Fruit fly (Drosophila melanogaster) whole organism, embryonic: Measurements from ENCODE around the gene SCCRO4.

ENCODE experiments used
- Atf6 ChIP-seq: fragments of 200-800 bp; sonication (Bioruptor generic); IDR thresholded peaks from 2 replicates; pipeline ENCODE4 v1.3.6; 2022; ENCODE audit warnings: missing biosample characterization, missing genetic modification characterization
- Bdp1 ChIP-seq: fragments of 200-800 bp; sonication (Bioruptor generic); optimal IDR thresholded peaks from 3 replicates; lab custom pipeline; 2016; ENCODE audit warnings: missing biosample characterization, missing genetic modification characterization
- Bgb ChIP-seq: fragments of 200-800 bp; sonication (Bioruptor generic); IDR thresholded peaks from 2 replicates; pipeline ENCODE4 v1.3.6; 2022; ENCODE audit warnings: missing biosample characterization, missing genetic modification characterization; ENCODE audit not compliant: partially characterized antibody
- CG11723 ChIP-seq: fragments of 200-800 bp; sonication (Bioruptor generic); optimal IDR thresholded peaks from 2 replicates; lab custom pipeline; 2017; ENCODE audit warnings: missing biosample characterization, mild to moderate bottlenecking, missing genetic modification characterization
- CG12769 ChIP-seq: fragments of 200-800 bp; sonication (Bioruptor generic); optimal IDR thresholded peaks from 2 replicates; lab custom pipeline; 2019; ENCODE audit warnings: missing biosample characterization, mild to moderate bottlenecking, missing genetic modification characterization, moderate library complexity
- CG15479 ChIP-seq: fragments of 200-800 bp; sonication (Bioruptor generic); optimal IDR thresholded peaks from 3 replicates; lab custom pipeline; 2019; ENCODE audit warnings: missing biosample characterization, mild to moderate bottlenecking, missing genetic modification characterization, moderate library complexity
- CG1832 ChIP-seq: fragments of 200-800 bp; sonication (Bioruptor generic); optimal IDR thresholded peaks from 2 replicates; lab custom pipeline; 2017; ENCODE audit warnings: missing biosample characterization, mild to moderate bottlenecking, missing genetic modification characterization, inconsistent platforms
- CG2116 ChIP-seq: fragments of 200-800 bp; sonication (Bioruptor generic); optimal IDR thresholded peaks from 3 replicates; lab custom pipeline; 2018; ENCODE audit warnings: missing biosample characterization, mild to moderate bottlenecking, missing genetic modification characterization
- CG32532 ChIP-seq: fragments of 200-800 bp; sonication (Bioruptor generic); IDR thresholded peaks from 2 replicates; pipeline ENCODE4 v1.3.6; 2022; ENCODE audit warnings: missing biosample characterization, missing genetic modification characterization
- CG34422 ChIP-seq: fragments of 200-800 bp; sonication (Bioruptor generic); IDR thresholded peaks from 3 replicates; pipeline ENCODE4 v1.3.6; 2022; ENCODE audit warnings: missing biosample characterization, missing genetic modification characterization
- CG4820 ChIP-seq: fragments of 200-800 bp; sonication (Bioruptor generic); optimal IDR thresholded peaks from 3 replicates; lab custom pipeline; 2016; ENCODE audit warnings: missing biosample characterization, missing genetic modification characterization
- CG5953 ChIP-seq: fragments of 200-800 bp; sonication (Bioruptor generic); IDR thresholded peaks from 2 replicates; pipeline ENCODE4 v1.3.6; 2022; ENCODE audit warnings: missing biosample characterization, missing genetic modification characterization
- CG6254 ChIP-seq: fragments of 200-800 bp; sonication (Bioruptor generic); optimal IDR thresholded peaks from 3 replicates; lab custom pipeline; 2017; ENCODE audit warnings: mild to moderate bottlenecking, missing biosample characterization, missing genetic modification reagents, missing genetic modification characterization
- CG7963 ChIP-seq: fragments of 200-800 bp; sonication (Bioruptor generic); IDR thresholded peaks from 3 replicates; pipeline ENCODE4 v1.3.6; 2022; ENCODE audit warnings: missing biosample characterization, missing genetic modification characterization; ENCODE audit not compliant: partially characterized antibody
- Chrac-16 ChIP-seq: fragments of 200-800 bp; sonication (Bioruptor generic); optimal IDR thresholded peaks from 3 replicates; lab custom pipeline; 2016; ENCODE audit warnings: missing biosample characterization, missing genetic modification characterization
- Doc2 ChIP-seq: fragments of 200-800 bp; sonication (Bioruptor generic); IDR thresholded peaks from 2 replicates; pipeline ENCODE4 v1.3.6; 2022; ENCODE audit warnings: missing biosample characterization, missing genetic modification characterization
- Elba2 ChIP-seq: fragments of 200-800 bp; sonication (Bioruptor generic); optimal IDR thresholded peaks from 3 replicates; lab custom pipeline; 2016; ENCODE audit warnings: missing biosample characterization, missing genetic modification characterization
- HmgZ ChIP-seq: fragments of 200-800 bp; sonication (Bioruptor generic); optimal IDR thresholded peaks from 2 replicates; lab custom pipeline; 2018; ENCODE audit warnings: missing biosample characterization, mild to moderate bottlenecking, missing genetic modification characterization
- Jarid2 ChIP-seq: fragments of 200-800 bp; sonication (Bioruptor generic); optimal IDR thresholded peaks from 3 replicates; lab custom pipeline; 2017; ENCODE audit warnings: mild to moderate bottlenecking, missing biosample characterization, missing genetic modification reagents, missing genetic modification characterization
- Med ChIP-seq: fragments of 200-800 bp; sonication (Bioruptor generic); peaks from one replicate; lab custom pipeline; 2016; ENCODE audit warnings: missing biosample characterization, missing genetic modification characterization, mild to moderate bottlenecking, inconsistent platforms, moderate library complexity
- Nf-YB ChIP-seq: fragments of 200-800 bp; sonication (Bioruptor generic); optimal IDR thresholded peaks from 3 replicates; lab custom pipeline; 2019; ENCODE audit warnings: missing biosample characterization, mild to moderate bottlenecking, missing genetic modification characterization, moderate library complexity
- Opbp ChIP-seq: fragments of 200-800 bp; sonication (Bioruptor generic); IDR thresholded peaks from 3 replicates; pipeline ENCODE4 v1.3.6; 2022; ENCODE audit warnings: missing biosample characterization, missing genetic modification characterization; ENCODE audit not compliant: partially characterized antibody
- Spps ChIP-seq: fragments of 200-800 bp; sonication (Bioruptor generic); optimal IDR thresholded peaks from 2 replicates; lab custom pipeline; 2018; ENCODE audit warnings: missing biosample characterization, mild to moderate bottlenecking, missing genetic modification characterization
- Trl ChIP-seq, 3 experiments: fragments of >200 bp in 2 of 3; fragments of 200-800 bp in 1 of 3; sonication (Bioruptor generic) in 1 of 3; optimal IDR thresholded peaks; 2 replicates in 1 of 3; 3 replicates in 2 of 3; lab custom pipeline; 2016 to 2017; ENCODE audit warnings: missing biosample characterization in 1 of 3, missing genetic modification characterization in 1 of 3
- btn ChIP-seq: fragments of 200-800 bp; sonication (Bioruptor generic); optimal IDR thresholded peaks from 2 replicates; lab custom pipeline; 2016; ENCODE audit warnings: missing biosample characterization, missing genetic modification characterization
- cg ChIP-seq: fragments of 200-800 bp; sonication (Bioruptor generic); optimal IDR thresholded peaks from 3 replicates; lab custom pipeline; 2019; ENCODE audit warnings: missing biosample characterization, mild to moderate bottlenecking, missing genetic modification characterization, moderate library complexity
- croc ChIP-seq: fragments of 200-800 bp; sonication (Bioruptor generic); conservative IDR thresholded peaks from 3 replicates; pipeline ENCODE4 v1.3.6; 2022; ENCODE audit warnings: missing biosample characterization, missing genetic modification characterization
- crol ChIP-seq: fragments of 200-800 bp; sonication (Bioruptor generic); IDR thresholded peaks from 2 replicates; pipeline ENCODE4 v1.3.6; 2022; ENCODE audit warnings: missing biosample characterization, missing genetic modification characterization
- danr ChIP-seq: fragments of 200-800 bp; sonication (Bioruptor generic); IDR thresholded peaks from 2 replicates; pipeline ENCODE4 v1.3.6; 2022; ENCODE audit warnings: missing biosample characterization, missing genetic modification characterization
- dm ChIP-seq: fragments of 200-800 bp; sonication (Bioruptor generic); optimal IDR thresholded peaks from 3 replicates; lab custom pipeline; 2016; ENCODE audit warnings: missing biosample characterization, missing genetic modification characterization
- ewg ChIP-seq: fragments of 200-800 bp; sonication (Bioruptor generic); optimal IDR thresholded peaks from 3 replicates; lab custom pipeline; 2017; ENCODE audit warnings: mild to moderate bottlenecking, missing biosample characterization, missing genetic modification reagents, missing genetic modification characterization
- grn ChIP-seq: fragments of 200-800 bp; sonication (Bioruptor generic); optimal IDR thresholded peaks from 3 replicates; lab custom pipeline; 2017; ENCODE audit warnings: missing biosample characterization, missing genetic modification characterization
- hb ChIP-seq: fragments of 200-800 bp; sonication (Bioruptor generic); IDR thresholded peaks from 3 replicates; pipeline ENCODE4 v1.3.6; 2022; ENCODE audit warnings: missing biosample characterization, missing genetic modification characterization; ENCODE audit not compliant: partially characterized antibody
- mirr ChIP-seq: fragments of 200-800 bp; sonication (Bioruptor generic); optimal IDR thresholded peaks from 3 replicates; lab custom pipeline; 2018; ENCODE audit warnings: missing biosample characterization, mild to moderate bottlenecking, missing genetic modification characterization
- otp ChIP-seq: fragments of 200-800 bp; sonication (Bioruptor generic); IDR thresholded peaks from 3 replicates; pipeline ENCODE4, ENCODE4 v1.3.6; 2022; ENCODE audit warnings: missing biosample characterization, missing genetic modification characterization
- pfk ChIP-seq: fragments of 200-800 bp; sonication (Bioruptor generic); optimal IDR thresholded peaks from 2 replicates; lab custom pipeline; 2018; ENCODE audit warnings: missing biosample characterization, mild to moderate bottlenecking, missing genetic modification characterization, moderate library complexity
- repo ChIP-seq: fragments of 200-800 bp; sonication (Bioruptor generic); optimal IDR thresholded peaks from 2 replicates; lab custom pipeline; 2016; ENCODE audit warnings: missing biosample characterization, missing genetic modification characterization
- salm ChIP-seq: fragments of 200-800 bp; sonication (Bioruptor generic); optimal IDR thresholded peaks from 2 replicates; lab custom pipeline; 2018; ENCODE audit warnings: missing biosample characterization, mild to moderate bottlenecking, missing genetic modification characterization
- sens ChIP-seq: fragments of 200-800 bp; sonication (Bioruptor generic); peaks from one replicate; lab custom pipeline; 2016; ENCODE audit warnings: missing biosample characterization, missing genetic modification characterization
- slp2 ChIP-seq: fragments of 200-800 bp; sonication (Bioruptor generic); optimal IDR thresholded peaks from 2 replicates; lab custom pipeline; 2016; ENCODE audit warnings: missing biosample characterization, missing genetic modification characterization
- sug ChIP-seq: fragments of 200-800 bp; optimal IDR thresholded peaks from 2 replicates; lab custom pipeline; 2019; ENCODE audit warnings: missing biosample characterization, mild to moderate bottlenecking, missing genetic modification characterization, moderate library complexity
- tna ChIP-seq: fragments of 200-800 bp; sonication (Bioruptor generic); IDR thresholded peaks from 2 replicates; pipeline ENCODE4 v1.3.6; 2022; ENCODE audit warnings: missing biosample characterization, missing genetic modification characterization; ENCODE audit not compliant: partially characterized antibody
- unc-4 ChIP-seq: fragments of 200-800 bp; sonication (Bioruptor generic); IDR thresholded peaks from 2 replicates; pipeline ENCODE4 v1.3.6; 2022; ENCODE audit warnings: missing biosample characterization, missing genetic modification characterization; ENCODE audit not compliant: partially characterized antibody
- vvl ChIP-seq: fragments of 200-800 bp; sonication (Bioruptor generic); IDR thresholded peaks from 2 replicates; pipeline ENCODE4 v1.3.6; 2022; ENCODE audit warnings: missing biosample characterization, missing genetic modification characterization
- wek ChIP-seq: fragments of 200-800 bp; sonication (Bioruptor generic); optimal IDR thresholded peaks from 3 replicates; lab custom pipeline; 2018; ENCODE audit warnings: missing biosample characterization, mild to moderate bottlenecking, missing genetic modification characterization, moderate library complexity
- z ChIP-seq: fragments of 200-800 bp; sonication (Bioruptor generic); IDR thresholded peaks from 3 replicates; pipeline ENCODE4 v1.3.6; 2022; ENCODE audit warnings: missing biosample characterization, missing genetic modification characterization

The SCCRO4 gene

DNA sequence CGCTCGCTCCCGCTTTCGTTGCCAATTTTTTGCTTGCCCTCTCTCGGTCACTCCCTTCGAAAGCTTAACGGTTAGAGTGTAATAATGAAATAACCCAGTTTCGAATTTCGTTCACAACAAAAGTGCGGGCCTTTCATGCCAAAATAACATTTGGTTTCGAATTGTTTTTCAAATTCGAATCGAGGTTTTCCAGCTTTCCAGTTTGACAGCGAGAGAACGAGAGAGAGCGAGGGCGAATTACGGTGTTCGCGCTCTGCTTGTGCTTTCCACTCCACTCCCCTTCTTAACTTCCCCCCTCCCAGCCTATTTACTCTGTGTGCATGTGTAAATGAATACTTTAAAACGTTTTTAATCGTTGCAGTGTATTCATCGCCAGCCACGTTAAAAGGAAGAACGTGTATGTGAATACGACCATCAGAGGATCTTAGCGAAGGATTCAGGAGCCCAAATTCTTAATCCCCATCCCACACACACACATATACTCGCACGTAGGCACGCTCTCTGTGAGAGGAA lies 49.4 kb downstream of the SCCRO4 start:
- TF ChIP-seq z (GFP tag; lab: Robert Waterston, UW) (peak; percentile 51; the same call in 1 of the 3 replicates), hb (GFP tag; lab: Robert Waterston, UW) (no peak), Med (GFP tag; lab: Kevin White, UChicago) (peak; percentile 25), cg (GFP tag; lab: Kevin White, UChicago) (peak; percentile 53), CG11723 (GFP tag; lab: Kevin White, UChicago) (no peak), croc (no peak), CG1832 (GFP tag; lab: Kevin White, UChicago) (peak; percentile 84), otp (GFP tag; lab: Robert Waterston, UW) (0 out of 3 replicates have a peak, but pooled peaks have one; percentile 23), Trl (optimal IDR thresholded peaks at IDR 0.05; lab: Kevin White, UChicago) (peak; percentile 70 to 91), Trl (GFP tag; optimal IDR thresholded peaks at IDR 0.05; lab: Kevin White, UChicago) (no peak), crol (GFP tag; lab: Robert Waterston, UW) (peak; percentile 94), Chrac-16 (no peak), pfk (GFP tag; lab: Kevin White, UChicago) (no peak)

DNA sequence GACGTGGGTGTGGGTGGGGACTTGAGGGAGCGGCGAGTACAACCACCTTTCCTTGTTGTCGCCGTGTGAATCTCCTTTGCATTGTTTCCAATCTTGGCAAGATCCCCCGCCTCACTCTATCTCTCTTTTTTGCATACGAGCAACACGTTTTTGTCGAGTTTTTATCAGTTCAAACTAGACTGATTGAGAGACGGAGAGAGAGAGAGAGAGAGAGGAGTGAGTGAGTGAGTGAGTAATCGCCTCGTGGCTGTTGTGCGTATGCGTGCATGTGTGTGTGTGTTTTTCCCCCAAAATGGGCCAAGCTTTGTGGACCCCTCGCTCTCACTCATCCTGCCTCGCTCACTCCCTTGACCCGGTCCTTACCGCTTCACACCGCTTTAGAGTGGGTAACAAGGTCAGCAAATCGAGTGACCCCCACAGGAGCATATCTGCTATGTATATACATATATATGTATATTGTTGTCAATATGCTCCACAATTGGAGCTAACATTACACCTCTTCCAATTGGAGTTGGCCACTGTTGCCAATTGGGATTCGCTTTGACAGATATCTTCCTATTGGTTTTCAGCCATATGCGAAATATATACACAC lies 50.2 kb downstream of the SCCRO4 start:
- TF ChIP-seq HmgZ (tag; lab: Kevin White, UChicago), result peak; percentile 0
- no peak for TF ChIP-seq danr (GFP tag; lab: Robert Waterston, UW)
- TF ChIP-seq CG1832 (GFP tag; lab: Kevin White, UChicago), result peak; percentile 65
- no peak for TF ChIP-seq repo
- TF ChIP-seq CG34422 (GFP tag; lab: Robert Waterston, UW), result peak; percentile 26; the same call in 1 of the 3 replicates
- peak; percentile 23; the same call in 1 of the 2 replicates for TF ChIP-seq Bgb
- peak; percentile 56 for TF ChIP-seq sens (GFP tag; lab: Kevin White, UChicago)
- TF ChIP-seq unc-4, result no peak
- no peak for TF ChIP-seq Jarid2 (GFP tag; lab: Kevin White, UChicago)
- TF ChIP-seq CG7963, result peak; percentile 34; the same call in 1 of the 3 replicates
- no peak for TF ChIP-seq salm
- TF ChIP-seq CG2116 (GFP tag; lab: Kevin White, UChicago), result no peak
- TF ChIP-seq dm (GFP tag; lab: Kevin White, UChicago), result peak; percentile 45
- 0 out of 2 replicates have a peak, but pooled peaks have one; percentile 15 for TF ChIP-seq tna (GFP tag; lab: Robert Waterston, UW)
- peak; percentile 51 for TF ChIP-seq ewg
- TF ChIP-seq CG15479 (GFP tag; lab: Kevin White, UChicago), result no peak
- TF ChIP-seq CG12769 (tag; lab: Kevin White, UChicago), result no peak
- 0 out of 2 replicates have a peak, but pooled peaks have one; percentile 10 for TF ChIP-seq vvl (GFP tag; lab: Robert Waterston, UW)
- TF ChIP-seq CG5953, result no peak
- TF ChIP-seq Atf6 (GFP tag; lab: Robert Waterston, UW), result 0 out of 2 replicates have a peak, but pooled peaks have one; percentile 30
- no peak for TF ChIP-seq Doc2 (GFP tag; lab: Robert Waterston, UW)
- no peak for TF ChIP-seq grn (GFP tag; lab: Kevin White, UChicago)
- no peak for TF ChIP-seq wek
- no peak for TF ChIP-seq Opbp
- no peak for TF ChIP-seq Bdp1 (GFP tag; lab: Kevin White, UChicago)
- peak; percentile 98 for TF ChIP-seq Elba2 (GFP tag; lab: Kevin White, UChicago)
- TF ChIP-seq slp2 (GFP tag; lab: Kevin White, UChicago), result no peak
- TF ChIP-seq Spps, result no peak
- TF ChIP-seq btn (GFP tag; lab: Kevin White, UChicago), result no peak
- peak; percentile 13; the same call in 1 of the 2 replicates for TF ChIP-seq CG32532 (GFP tag; lab: Robert Waterston, UW)
- no peak for TF ChIP-seq CG6254
- peak; percentile 68 for TF ChIP-seq sug (tag; lab: Kevin White, UChicago)
- TF ChIP-seq CG4820, result no peak
- peak; percentile 87 to 94 for TF ChIP-seq Trl (optimal IDR thresholded peaks at IDR 0.05; lab: Kevin White, UChicago)
- TF ChIP-seq Trl (GFP tag; optimal IDR thresholded peaks at IDR 0.05; lab: Kevin White, UChicago), result no peak
- TF ChIP-seq mirr (GFP tag; lab: Kevin White, UChicago), result peak; percentile 16
- peak; percentile 59 for TF ChIP-seq Med (GFP tag; lab: Kevin White, UChicago)
- peak; percentile 63 for TF ChIP-seq Nf-YB (GFP tag; lab: Kevin White, UChicago)
